Fruit fly (Drosophila melanogaster) whole organism, embryonic: ENCODE measurements around the gene pyd.

Experiments used
- Ada2b ChIP-seq: fragments of 200-800 bp; sonication (Bioruptor generic); IDR thresholded peaks from 2 replicates; pipeline ENCODE4 v1.3.6; 2022; ENCODE audit warnings: missing biosample characterization, missing genetic modification characterization
- B-H1 ChIP-seq: fragments of 200-800 bp; sonication (Bioruptor generic); IDR thresholded peaks from 3 replicates; pipeline ENCODE4 v1.3.6; 2022; ENCODE audit warnings: missing biosample characterization, missing genetic modification characterization
- CG10321 ChIP-seq: fragments of 200-800 bp; sonication (Bioruptor generic); IDR thresholded peaks from 2 replicates; pipeline ENCODE4 v1.3.6; 2022; ENCODE audit warnings: missing biosample characterization, missing genetic modification characterization
- CG11247 ChIP-seq: fragments of 200-800 bp; sonication (Bioruptor generic); IDR thresholded peaks from 2 replicates; pipeline ENCODE4 v1.3.6; 2022; ENCODE audit warnings: missing biosample characterization, missing genetic modification characterization
- CG11504 ChIP-seq: fragments of 200-800 bp; sonication (Bioruptor generic); optimal IDR thresholded peaks from 3 replicates; lab custom pipeline; 2019; ENCODE audit warnings: missing biosample characterization, mild to moderate bottlenecking, missing genetic modification characterization, moderate library complexity
- CG14667 ChIP-seq: fragments of 200-800 bp; sonication (Bioruptor generic); IDR thresholded peaks from 2 replicates; pipeline ENCODE4 v1.3.6; 2022; ENCODE audit warnings: missing biosample characterization, missing genetic modification characterization
- CG14710 ChIP-seq: fragments of 200-800 bp; sonication (Bioruptor generic); optimal IDR thresholded peaks from 3 replicates; lab custom pipeline; 2019; ENCODE audit warnings: missing biosample characterization, mild to moderate bottlenecking, missing genetic modification characterization, moderate library complexity
- CG15269 ChIP-seq: fragments of 200-800 bp; sonication (Bioruptor generic); optimal IDR thresholded peaks from 2 replicates; lab custom pipeline; 2018; ENCODE audit warnings: missing biosample characterization, mild to moderate bottlenecking, missing genetic modification characterization, moderate library complexity
- CG16779 ChIP-seq: fragments of 200-800 bp; sonication (Bioruptor generic); IDR thresholded peaks from 2 replicates; pipeline ENCODE4 v1.3.6; 2022; ENCODE audit warnings: missing biosample characterization, missing genetic modification characterization
- CG1792 ChIP-seq: fragments of 200-800 bp; sonication (Bioruptor generic); optimal IDR thresholded peaks from 2 replicates; lab custom pipeline; 2016; ENCODE audit warnings: missing biosample characterization, missing genetic modification characterization
- CG18599 ChIP-seq: fragments of 200-800 bp; sonication (Bioruptor generic); optimal IDR thresholded peaks from 3 replicates; lab custom pipeline; 2017; ENCODE audit warnings: missing biosample characterization, missing genetic modification characterization, mild to moderate bottlenecking, moderate library complexity, missing genetic modification reagents
- CG18619 ChIP-seq: fragments of 200-800 bp; sonication (Bioruptor generic); optimal IDR thresholded peaks from 3 replicates; lab custom pipeline; 2017; ENCODE audit warnings: missing biosample characterization, mild to moderate bottlenecking, missing genetic modification characterization
- CG2120 ChIP-seq: fragments of 200-800 bp; sonication (Bioruptor generic); optimal IDR thresholded peaks from 3 replicates; lab custom pipeline; 2016; ENCODE audit warnings: missing biosample characterization, missing genetic modification characterization
- CG30020 ChIP-seq: fragments of 200-800 bp; optimal IDR thresholded peaks from 2 replicates; lab custom pipeline; 2019; ENCODE audit warnings: missing biosample characterization, mild to moderate bottlenecking, missing genetic modification characterization, moderate library complexity
- CG30403 ChIP-seq: fragments of 200-800 bp; sonication (Bioruptor generic); optimal IDR thresholded peaks from 3 replicates; lab custom pipeline; 2016; ENCODE audit warnings: missing biosample characterization, missing genetic modification characterization
- CG31441 ChIP-seq: fragments of 200-800 bp; sonication (Bioruptor generic); IDR thresholded peaks from 2 replicates; pipeline ENCODE4 v1.3.6; 2022; ENCODE audit warnings: missing biosample characterization, missing genetic modification characterization
- CG7839 ChIP-seq: fragments of 200-800 bp; sonication (Bioruptor generic); optimal IDR thresholded peaks from 3 replicates; lab custom pipeline; 2018; ENCODE audit warnings: missing biosample characterization, mild to moderate bottlenecking, missing genetic modification characterization, moderate library complexity
- CG9932 ChIP-seq: fragments of 200-800 bp; sonication (Bioruptor generic); IDR thresholded peaks from 2 replicates; pipeline ENCODE4 v1.3.6; 2022; ENCODE audit warnings: missing biosample characterization, missing genetic modification characterization
- Dad ChIP-seq: fragments of 200-800 bp; sonication (Bioruptor generic); optimal IDR thresholded peaks from 3 replicates; lab custom pipeline; 2016; ENCODE audit warnings: missing biosample characterization, missing genetic modification characterization
- Dbx ChIP-seq: fragments of 200-800 bp; sonication (Bioruptor generic); IDR thresholded peaks from 3 replicates; pipeline ENCODE4 v1.3.6; 2022; ENCODE audit warnings: missing biosample characterization, missing genetic modification characterization
- HLH54F ChIP-seq: fragments of 200-800 bp; sonication (Bioruptor generic); optimal IDR thresholded peaks from 3 replicates; lab custom pipeline; 2016; ENCODE audit warnings: missing biosample characterization, missing genetic modification characterization
- HLHmδ ChIP-seq: fragments of 200-800 bp; sonication (Bioruptor generic); optimal IDR thresholded peaks from 2 replicates; lab custom pipeline; 2018; ENCODE audit warnings: missing biosample characterization, mild to moderate bottlenecking, missing genetic modification characterization, moderate library complexity
- Hmx ChIP-seq: fragments of 200-800 bp; sonication (Bioruptor generic); optimal IDR thresholded peaks from 2 replicates; lab custom pipeline; 2016; ENCODE audit warnings: missing biosample characterization, missing genetic modification characterization
- Neu2 ChIP-seq: fragments of 200-800 bp; sonication (Bioruptor generic); optimal IDR thresholded peaks from 3 replicates; lab custom pipeline; 2016; ENCODE audit warnings: missing biosample characterization, missing genetic modification characterization, borderline replicate concordance
- Nf-YB ChIP-seq: fragments of 200-800 bp; sonication (Bioruptor generic); optimal IDR thresholded peaks from 3 replicates; lab custom pipeline; 2019; ENCODE audit warnings: missing biosample characterization, mild to moderate bottlenecking, missing genetic modification characterization, moderate library complexity
- Ptx1 ChIP-seq: fragments of 200-800 bp; sonication (Bioruptor generic); IDR thresholded peaks from 2 replicates; pipeline ENCODE4 v1.3.6; 2022; ENCODE audit warnings: missing biosample characterization, missing genetic modification characterization
- Rfx ChIP-seq: fragments of 200-800 bp; sonication (Bioruptor generic); IDR thresholded peaks from 2 replicates; pipeline ENCODE4 v1.3.6; 2022; ENCODE audit warnings: missing biosample characterization, missing genetic modification characterization
- Sry-δ ChIP-seq: fragments of 200-800 bp; sonication (Bioruptor generic); optimal IDR thresholded peaks from 2 replicates; lab custom pipeline; 2016; ENCODE audit warnings: missing biosample characterization, missing genetic modification characterization
- Xrp1 ChIP-seq: fragments of 200-800 bp; sonication (Bioruptor generic); IDR thresholded peaks from 2 replicates; pipeline ENCODE4 v1.3.6; 2022; ENCODE audit warnings: missing biosample characterization, missing genetic modification characterization
- ase ChIP-seq: fragments of 200-800 bp; sonication (Bioruptor generic); IDR thresholded peaks from 3 replicates; pipeline ENCODE4 v1.3.6; 2022; ENCODE audit warnings: missing biosample characterization, missing genetic modification characterization
- chinmo ChIP-seq: fragments of 200-800 bp; sonication (Bioruptor generic); IDR thresholded peaks from 4 replicates; pipeline ENCODE4 v1.3.6; 2022; ENCODE audit warnings: missing biosample characterization, missing genetic modification characterization; ENCODE audit not compliant: partially characterized antibody
- ci ChIP-seq: fragments of 200-800 bp; sonication (Bioruptor generic); IDR thresholded peaks from 3 replicates; pipeline ENCODE4 v1.3.6; 2022; ENCODE audit warnings: missing biosample characterization, missing genetic modification characterization
- croc ChIP-seq: fragments of 200-800 bp; sonication (Bioruptor generic); conservative IDR thresholded peaks from 3 replicates; pipeline ENCODE4 v1.3.6; 2022; ENCODE audit warnings: missing biosample characterization, missing genetic modification characterization
- crp ChIP-seq, 2 experiments: fragments of 200-800 bp; sonication (Bioruptor generic); optimal IDR thresholded peaks; 2 replicates in 1 of 2; 3 replicates in 1 of 2; lab custom pipeline; 2017; ENCODE audit warnings: missing biosample characterization in 2 of 2, missing genetic modification characterization in 2 of 2, mild to moderate bottlenecking in 1 of 2, moderate library complexity in 1 of 2
- cwo ChIP-seq: fragments of 200-800 bp; sonication (Bioruptor generic); optimal IDR thresholded peaks from 3 replicates; lab custom pipeline; 2017; ENCODE audit warnings: missing biosample characterization, missing genetic modification characterization, mild to moderate bottlenecking, moderate library complexity, missing genetic modification reagents
- dmrt11E ChIP-seq: fragments of 200-800 bp; sonication (Bioruptor generic); optimal IDR thresholded peaks from 3 replicates; lab custom pipeline; 2018; ENCODE audit warnings: missing biosample characterization, mild to moderate bottlenecking, missing genetic modification characterization, moderate library complexity
- eve ChIP-seq, 2 experiments: fragments of >200 bp; optimal IDR thresholded peaks; 2 replicates each; lab custom pipeline; 2017; ENCODE audit warnings: missing biosample characterization in 2 of 2, missing genetic modification characterization in 2 of 2
- gcm2 ChIP-seq: fragments of 200-800 bp; sonication (Bioruptor generic); optimal IDR thresholded peaks from 2 replicates; lab custom pipeline; 2016; ENCODE audit warnings: missing biosample characterization, missing genetic modification characterization
- hbn ChIP-seq: fragments of 200-800 bp; sonication (Bioruptor generic); IDR thresholded peaks from 2 replicates; pipeline ENCODE4 v1.3.6; 2022; ENCODE audit warnings: missing biosample characterization, missing genetic modification characterization; ENCODE audit not compliant: partially characterized antibody
- jumu ChIP-seq: fragments of 200-800 bp; sonication (Bioruptor generic); optimal IDR thresholded peaks from 3 replicates; lab custom pipeline; 2016; ENCODE audit warnings: missing biosample characterization, missing genetic modification characterization
- kay ChIP-seq: fragments of 200-800 bp; sonication (Bioruptor generic); optimal IDR thresholded peaks from 2 replicates; lab custom pipeline; 2016; ENCODE audit warnings: missing biosample characterization, missing genetic modification characterization
- mirr ChIP-seq: fragments of 200-800 bp; sonication (Bioruptor generic); optimal IDR thresholded peaks from 3 replicates; lab custom pipeline; 2018; ENCODE audit warnings: missing biosample characterization, mild to moderate bottlenecking, missing genetic modification characterization
- nau ChIP-seq: fragments of 200-800 bp; sonication (Bioruptor generic); optimal IDR thresholded peaks from 3 replicates; lab custom pipeline; 2017; ENCODE audit warnings: missing biosample characterization, mild to moderate bottlenecking, missing genetic modification characterization, missing genetic modification reagents
- oc ChIP-seq: fragments of 200-800 bp; sonication (Bioruptor generic); optimal IDR thresholded peaks from 2 replicates; lab custom pipeline; 2018; ENCODE audit warnings: missing biosample characterization, mild to moderate bottlenecking, missing genetic modification characterization, moderate library complexity
- otp ChIP-seq: fragments of 200-800 bp; sonication (Bioruptor generic); IDR thresholded peaks from 3 replicates; pipeline ENCODE4, ENCODE4 v1.3.6; 2022; ENCODE audit warnings: missing biosample characterization, missing genetic modification characterization
- salm ChIP-seq: fragments of 200-800 bp; sonication (Bioruptor generic); optimal IDR thresholded peaks from 2 replicates; lab custom pipeline; 2018; ENCODE audit warnings: missing biosample characterization, mild to moderate bottlenecking, missing genetic modification characterization
- schlank ChIP-seq: fragments of 200-800 bp; sonication (Bioruptor generic); optimal IDR thresholded peaks from 2 replicates; lab custom pipeline; 2018; ENCODE audit warnings: missing biosample characterization, mild to moderate bottlenecking, missing genetic modification characterization
- sisA ChIP-seq: fragments of 200-800 bp; sonication (Bioruptor generic); IDR thresholded peaks from 2 replicates; pipeline ENCODE4 v1.3.6; 2022; ENCODE audit warnings: missing biosample characterization, missing genetic modification characterization
- slp2 ChIP-seq: fragments of 200-800 bp; sonication (Bioruptor generic); optimal IDR thresholded peaks from 2 replicates; lab custom pipeline; 2016; ENCODE audit warnings: missing biosample characterization, missing genetic modification characterization

pyd gene

dm6 chr3R:8812342-8812966, 119.2 kb downstream of the pyd start (continued):
- TF ChIP-seq CG11504 (tag; lab: Kevin White, UChicago) (peak; percentile 44), CG16779 (GFP tag; lab: Robert Waterston, UW) (no peak), CG2120 (GFP tag; lab: Kevin White, UChicago) (peak; percentile 31), CG7839 (tag; lab: Kevin White, UChicago) (peak; percentile 53), chinmo (GFP tag; lab: Robert Waterston, UW) (0 out of 4 replicates have a peak, but pooled peaks have one; percentile 13), CG9932 (GFP tag; lab: Robert Waterston, UW) (peak; percentile 73), oc (tag; lab: Kevin White, UChicago) (peak; percentile 70), mirr (GFP tag; lab: Kevin White, UChicago) (peak; percentile 31), cwo (GFP tag; lab: Kevin White, UChicago) (peak; percentile 71), CG30020 (tag; lab: Kevin White, UChicago) (no peak), CG30403 (GFP tag; lab: Kevin White, UChicago) (peak; percentile 49), Dad (GFP tag; lab: Kevin White, UChicago) (no peak), kay (GFP tag; lab: Kevin White, UChicago) (peak; percentile 64), HLHmδ (no peak), Ada2b (GFP tag; lab: Robert Waterston, UW) (peak; percentile 51), CG14667 (0 out of 2 replicates have a peak, but pooled peaks have one; percentile 28), salm (tag; lab: Kevin White, UChicago) (peak; percentile 26), B-H1 (GFP tag; lab: Robert Waterston, UW) (peak; percentile 48; the same call in 2 of the 3 replicates), CG11247 (GFP tag; lab: Robert Waterston, UW) (peak; percentile 53; the same call in 1 of the 2 replicates), hbn (GFP tag; lab: Robert Waterston, UW) (no peak), CG31441 (GFP tag; lab: Robert Waterston, UW) (peak; percentile 39; the same call in 1 of the 2 replicates), CG1792 (GFP tag; lab: Kevin White, UChicago) (peak; percentile 13), dmrt11E (tag; lab: Kevin White, UChicago) (peak; percentile 36), croc (GFP tag; lab: Robert Waterston, UW) (peak; percentile 27; the same call in 1 of the 3 replicates), ci (GFP tag; lab: Robert Waterston, UW) (peak; percentile 73; the same call in 2 of the 3 replicates), Rfx (GFP tag; lab: Robert Waterston, UW) (peak; percentile 71; the same call in 1 of the 2 replicates), slp2 (GFP tag; lab: Kevin White, UChicago) (peak; percentile 17), nau (GFP tag; lab: Kevin White, UChicago) (peak; percentile 43), eve (GFP tag; optimal IDR thresholded peaks at IDR 0.05; lab: Kevin White, UChicago) (peak in 1 of 2 experiments; percentile 83), otp (GFP tag; lab: Robert Waterston, UW) (0 out of 3 replicates have a peak, but pooled peaks have one; percentile 24), Dbx (GFP tag; lab: Robert Waterston, UW) (0 out of 3 replicates have a peak, but pooled peaks have one; percentile 54), Hmx (GFP tag; lab: Kevin White, UChicago) (no peak), CG15269 (tag; lab: Kevin White, UChicago) (peak; percentile 63), jumu (GFP tag; lab: Kevin White, UChicago) (peak; percentile 12), gcm2 (GFP tag; lab: Kevin White, UChicago) (peak; percentile 41), CG18599 (peak; percentile 38), ase (peak; percentile 56; the same call in 1 of the 3 replicates), sisA (GFP tag; lab: Robert Waterston, UW) (peak; percentile 61), Sry-δ (GFP tag; lab: Kevin White, UChicago) (no peak), CG14710 (tag; lab: Kevin White, UChicago) (peak; percentile 32), CG10321 (GFP tag; lab: Robert Waterston, UW) (peak; percentile 44; the same call in 1 of the 2 replicates), crp (GFP tag; optimal IDR thresholded peaks at IDR 0.05; lab: Kevin White, UChicago) (no peak), Ptx1 (GFP tag; lab: Robert Waterston, UW) (peak; percentile 71), Neu2 (no peak), schlank (tag; lab: Kevin White, UChicago) (peak; percentile 20), CG18619 (GFP tag; lab: Kevin White, UChicago) (no peak), HLH54F (GFP tag; lab: Kevin White, UChicago) (no peak), Nf-YB (no peak), Xrp1 (GFP tag; lab: Robert Waterston, UW) (peak; percentile 77)
